Fruit fly (Drosophila melanogaster) whole organism, wandering third instar larva: ENCODE measurements around the gene ACXB.

ENCODE experiments used
- Abd-B ChIP-seq: fragments of >200 bp; optimal IDR thresholded peaks from 2 replicates; lab custom pipeline; 2017; ENCODE audit warnings: missing biosample characterization, missing genetic modification characterization
- CG32264 ChIP-seq: fragments of 200-800 bp; sonication (Bioruptor generic); optimal IDR thresholded peaks from 2 replicates; lab custom pipeline; 2016; ENCODE audit warnings: missing biosample characterization, missing genetic modification characterization
- CG9705 ChIP-seq: fragments of 200-800 bp; sonication (Bioruptor generic); optimal IDR thresholded peaks from 2 replicates; lab custom pipeline; 2018; ENCODE audit warnings: missing biosample characterization, mild to moderate bottlenecking, missing genetic modification characterization
- CrebA ChIP-seq: fragments of 200-800 bp; sonication (Bioruptor generic); optimal IDR thresholded peaks from 2 replicates; lab custom pipeline; 2016; ENCODE audit warnings: missing biosample characterization, mild to moderate bottlenecking, missing genetic modification characterization, borderline replicate concordance
- Dfd ChIP-seq: fragments of >200 bp; optimal IDR thresholded peaks from 2 replicates; lab custom pipeline; 2017; ENCODE audit warnings: missing biosample characterization, missing genetic modification characterization
- Dif ChIP-seq: fragments of 200-275, 200-300 bp; sonication (Bioruptor generic); optimal IDR thresholded peaks from 2 replicates; lab custom pipeline; 2018; ENCODE audit warnings: missing biosample characterization, missing genetic modification characterization; ENCODE audit not compliant: partially characterized antibody
- GATAd ChIP-seq: sonication (Bioruptor generic); optimal IDR thresholded peaks from 2 replicates; lab custom pipeline; 2016; ENCODE audit warnings: missing biosample characterization, missing genetic modification characterization
- HLH106 ChIP-seq: fragments of 200-800 bp; optimal IDR thresholded peaks from 3 replicates; lab custom pipeline; 2019; ENCODE audit warnings: missing biosample characterization, mild to moderate bottlenecking, missing genetic modification characterization, moderate library complexity
- Hnf4 ChIP-seq: fragments of 200-800 bp; sonication (Bioruptor generic); optimal IDR thresholded peaks from 2 replicates; lab custom pipeline; 2016; ENCODE audit warnings: missing biosample characterization, mild to moderate bottlenecking, missing genetic modification characterization
- Hr78 ChIP-seq: fragments of >200 bp; optimal IDR thresholded peaks from 2 replicates; lab custom pipeline; 2017; ENCODE audit warnings: missing biosample characterization, missing genetic modification characterization
- Hr83 ChIP-seq: fragments of 200-300 bp; sonication (Bioruptor generic); optimal IDR thresholded peaks from 2 replicates; lab custom pipeline; 2016; ENCODE audit warnings: missing biosample characterization, mild to moderate bottlenecking, missing genetic modification characterization, moderate library complexity; ENCODE audit not compliant: poor library complexity, severe bottlenecking
- Jra ChIP-seq: sonication (Bioruptor generic); optimal IDR thresholded peaks from 2 replicates; lab custom pipeline; 2016; ENCODE audit warnings: missing biosample characterization, missing genetic modification characterization
- Mio ChIP-seq: sonication (Bioruptor generic); optimal IDR thresholded peaks from 2 replicates; lab custom pipeline; 2016; ENCODE audit warnings: missing biosample characterization, missing genetic modification characterization
- Myc ChIP-seq: fragments of >200 bp; optimal IDR thresholded peaks from 2 replicates; lab custom pipeline; 2017
- N ChIP-seq: fragments of >200 bp; optimal IDR thresholded peaks from 2 replicates; lab custom pipeline; 2018; ENCODE audit warnings: missing biosample characterization, missing external identifiers, missing genetic modification characterization
- OdsH ChIP-seq: fragments of 200-800 bp; sonication (Bioruptor generic); optimal IDR thresholded peaks from 2 replicates; lab custom pipeline; 2016; ENCODE audit warnings: missing biosample characterization, mild to moderate bottlenecking, missing genetic modification characterization
- Rel ChIP-seq, 2 experiments: fragments of 200-800 bp; sonication (Bioruptor generic) in 1 of 2; optimal IDR thresholded peaks; 2 replicates in 1 of 2; 3 replicates in 1 of 2; lab custom pipeline; 2016 to 2019; ENCODE audit warnings: mild to moderate bottlenecking in 2 of 2, missing biosample characterization in 2 of 2, missing genetic modification characterization in 2 of 2, moderate library complexity in 1 of 2
- Sp1 ChIP-seq: fragments of 200-800 bp; sonication (Bioruptor generic); optimal IDR thresholded peaks from 3 replicates; lab custom pipeline; 2019; ENCODE audit warnings: missing biosample characterization, mild to moderate bottlenecking, missing genetic modification characterization, moderate library complexity
- Vsx2 ChIP-seq: fragments of 200-300, 225-300 bp; sonication (Bioruptor generic); optimal IDR thresholded peaks from 2 replicates; lab custom pipeline; 2018; ENCODE audit warnings: missing biosample characterization, missing genetic modification characterization; ENCODE audit not compliant: partially characterized antibody
- brk ChIP-seq: fragments of 200-800 bp; sonication (Bioruptor generic); optimal IDR thresholded peaks from 2 replicates; lab custom pipeline; 2016; ENCODE audit warnings: missing biosample characterization, mild to moderate bottlenecking, missing genetic modification characterization
- dl ChIP-seq, 2 experiments: fragments of 175-275, 200-275 bp in 1 of 2; fragments of 200-275 bp in 1 of 2; sonication (Bioruptor generic); optimal IDR thresholded peaks; lab custom pipeline; 2018; ENCODE audit warnings: mild to moderate bottlenecking in 2 of 2, missing biosample characterization in 2 of 2, missing genetic modification characterization in 2 of 2, moderate library complexity in 2 of 2; ENCODE audit not compliant: partially characterized antibody in 2 of 2, insufficient read depth in 1 of 2
- dmrt93B ChIP-seq: fragments of 200-800 bp; sonication (Bioruptor generic); optimal IDR thresholded peaks from 2 replicates; lab custom pipeline; 2018; ENCODE audit warnings: missing biosample characterization, mild to moderate bottlenecking, missing genetic modification characterization
- dsf ChIP-seq: sonication (Bioruptor generic); optimal IDR thresholded peaks from 2 replicates; lab custom pipeline; 2016; ENCODE audit warnings: missing biosample characterization, missing genetic modification characterization, borderline replicate concordance
- ey ChIP-seq: fragments of 200-800 bp; sonication (Bioruptor generic); optimal IDR thresholded peaks from 2 replicates; lab custom pipeline; 2016; ENCODE audit warnings: missing biosample characterization, missing genetic modification characterization
- foxo ChIP-seq, 2 experiments: fragments of 200-800 bp; sonication (Bioruptor generic); optimal IDR thresholded peaks; 2 replicates in 1 of 2; 3 replicates in 1 of 2; lab custom pipeline; 2016 to 2017; ENCODE audit warnings: missing biosample characterization in 2 of 2, missing genetic modification characterization in 2 of 2
- fru ChIP-seq: fragments of 200-800 bp; sonication (Bioruptor generic); optimal IDR thresholded peaks from 3 replicates; lab custom pipeline; 2016; ENCODE audit warnings: missing biosample characterization, mild to moderate bottlenecking, missing genetic modification characterization
- h ChIP-seq: fragments of 200-800 bp; sonication (Bioruptor generic); optimal IDR thresholded peaks from 3 replicates; lab custom pipeline; 2016; ENCODE audit warnings: missing biosample characterization, mild to moderate bottlenecking, missing genetic modification characterization
- jim ChIP-seq: fragments of 175-275, 200-325 bp; sonication (Bioruptor generic); optimal IDR thresholded peaks from 2 replicates; lab custom pipeline; 2016; ENCODE audit warnings: missing biosample characterization, mild to moderate bottlenecking, missing genetic modification characterization
- lola ChIP-seq: fragments of >200 bp; optimal IDR thresholded peaks from 2 replicates; lab custom pipeline; 2017; ENCODE audit warnings: missing biosample characterization, missing genetic modification characterization
- pan ChIP-seq: fragments of >200 bp; optimal IDR thresholded peaks from 2 replicates; lab custom pipeline; 2017
- rgr ChIP-seq: fragments of 200-800 bp; sonication (Bioruptor generic); optimal IDR thresholded peaks from 3 replicates; lab custom pipeline; 2016; ENCODE audit warnings: missing biosample characterization, mild to moderate bottlenecking, missing genetic modification characterization
- sage ChIP-seq: fragments of 200-800 bp; sonication (Bioruptor generic); optimal IDR thresholded peaks from 2 replicates; lab custom pipeline; 2016; ENCODE audit warnings: missing biosample characterization, mild to moderate bottlenecking, missing genetic modification characterization
- sv ChIP-seq: fragments of 200-800 bp; sonication (Bioruptor generic); optimal IDR thresholded peaks from 3 replicates; lab custom pipeline; 2016; ENCODE audit warnings: missing biosample characterization, missing genetic modification characterization
- tai ChIP-seq: sonication (Bioruptor generic); optimal IDR thresholded peaks from 2 replicates; lab custom pipeline; 2016; ENCODE audit warnings: missing biosample characterization, missing genetic modification characterization
- usp ChIP-seq: fragments of >200 bp; optimal IDR thresholded peaks from 2 replicates; lab custom pipeline; 2017; ENCODE audit warnings: missing biosample characterization, missing genetic modification characterization

The ACXB gene

DNA sequence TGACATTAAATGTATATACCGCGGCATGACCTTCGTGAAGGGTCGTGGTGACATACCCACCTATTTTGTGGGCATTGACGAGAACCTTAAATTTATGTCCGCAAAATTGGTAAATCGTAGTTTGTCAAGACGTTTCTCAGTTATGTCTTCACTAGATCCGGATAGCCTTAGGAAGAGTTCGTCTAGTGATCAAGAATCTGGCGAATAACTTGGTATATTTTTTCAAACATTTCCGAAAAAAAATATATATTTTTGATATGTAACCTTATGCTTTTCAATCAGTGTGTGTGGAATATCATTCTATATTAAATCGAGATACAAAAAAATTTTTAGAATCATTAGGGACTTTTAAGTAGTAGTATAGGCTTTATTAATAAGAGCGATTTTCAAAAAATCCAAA, at the start of gene ACXB:
Gene ACXB, plus strand, starts transcription at position 301 of the 400 bp plus-strand sequence.
- no peak for TF ChIP-seq dmrt93B (GFP tag; lab: Kevin White, UChicago)
- no peak for TF ChIP-seq lola (GFP tag; lab: Kevin White, UChicago)
- no peak for TF ChIP-seq dl (GFP tag; optimal IDR thresholded peaks at IDR 0.05; lab: Kevin White, UChicago; ENCODE audit: insufficient read depth in 1 of 2, partially characterized antibody in 2 of 2)
- TF ChIP-seq h (GFP tag; lab: Kevin White, UChicago), result no peak
- no peak for TF ChIP-seq Myc (lab: Kevin White, UChicago)
- no peak for TF ChIP-seq Jra (GFP tag; lab: Kevin White, UChicago)
- TF ChIP-seq, all 38 proteins: peak for 0

DNA sequence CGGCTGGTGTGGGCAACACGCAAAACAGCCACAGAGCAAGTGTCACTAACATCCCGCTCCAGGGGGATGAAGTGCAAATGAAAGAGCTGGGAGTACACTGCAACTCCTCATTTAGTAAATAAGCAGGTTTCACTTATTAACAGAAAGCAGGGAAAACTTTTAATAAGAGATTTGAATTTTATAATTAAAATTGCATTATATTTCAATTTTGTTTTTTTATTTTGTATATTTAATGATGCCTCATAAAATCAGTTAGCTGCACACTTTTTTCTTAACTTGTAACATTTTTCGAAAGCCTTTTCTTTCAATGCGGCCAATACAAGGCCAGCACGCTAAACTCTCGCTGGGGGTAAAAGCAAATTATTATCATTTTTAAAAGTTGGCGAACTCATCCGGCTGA, 49.1 kb upstream of the ACXB start:
- no peak for TF ChIP-seq CG9705 (GFP tag; lab: Kevin White, UChicago)
- TF ChIP-seq foxo (GFP tag; optimal IDR thresholded peaks at IDR 0.05; lab: Kevin White, UChicago), result no peak
- no peak for TF ChIP-seq sage (GFP tag; lab: Kevin White, UChicago)
- no peak for TF ChIP-seq fru (GFP tag; lab: Kevin White, UChicago)
- TF ChIP-seq jim (GFP tag; lab: Kevin White, UChicago), result no peak

DNA sequence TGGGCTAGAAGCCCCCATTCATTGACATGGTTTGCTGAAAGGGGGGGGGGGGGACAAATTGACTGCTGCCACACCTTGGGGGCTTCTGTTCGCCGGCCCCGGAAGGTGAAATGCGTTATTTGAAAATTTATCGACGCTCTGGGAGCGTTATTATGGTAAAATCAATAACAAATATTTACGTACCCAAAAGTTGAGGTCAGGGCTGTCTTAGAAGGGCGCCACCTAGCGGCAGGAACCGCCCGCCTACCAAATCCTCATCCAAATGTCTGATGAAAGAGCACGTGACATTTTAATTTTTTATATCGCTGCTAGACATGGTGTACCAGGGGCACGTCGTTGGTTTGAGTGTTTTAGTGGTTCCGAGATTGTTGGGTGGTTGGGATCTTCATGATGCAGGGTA, 36.2 kb upstream of the ACXB start:
- TF ChIP-seq Mio, result no peak
- TF ChIP-seq Myc (lab: Kevin White, UChicago), result no peak
- TF ChIP-seq brk (GFP tag; lab: Kevin White, UChicago), result no peak
- no peak for TF ChIP-seq Sp1 (GFP tag; lab: Kevin White, UChicago)
- TF ChIP-seq tai (GFP tag; lab: Kevin White, UChicago), result no peak
- no peak for TF ChIP-seq CrebA (GFP tag; lab: Kevin White, UChicago)
- TF ChIP-seq HLH106, result no peak
- TF ChIP-seq dmrt93B (GFP tag; lab: Kevin White, UChicago), result no peak
- TF ChIP-seq Dfd (GFP tag; lab: Kevin White, UChicago), result no peak

DNA sequence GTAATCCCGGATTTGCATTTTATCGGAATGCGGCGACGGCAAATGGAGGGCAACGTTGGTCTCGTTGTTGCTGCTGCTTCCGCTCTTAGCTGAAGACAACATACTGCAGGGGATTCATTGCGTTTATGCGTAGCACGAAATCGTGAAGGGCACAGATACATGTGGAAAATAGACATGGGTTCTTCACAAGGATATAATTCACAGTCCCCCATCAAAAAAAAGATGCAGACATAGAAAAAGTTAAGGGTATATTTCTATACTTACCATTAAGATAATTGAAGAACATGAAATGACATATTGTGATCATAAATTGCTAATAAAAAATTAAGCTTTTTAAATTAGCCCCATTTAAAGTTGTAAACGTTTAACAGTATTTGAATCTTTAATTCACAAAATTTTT, 25.0 kb upstream of the ACXB start:
- no peak for TF ChIP-seq rgr
- TF ChIP-seq tai (GFP tag; lab: Kevin White, UChicago), result no peak
- no peak for TF ChIP-seq pan (lab: Kevin White, UChicago)
- no peak for TF ChIP-seq Hr78
- TF ChIP-seq Sp1 (GFP tag; lab: Kevin White, UChicago), result no peak
- no peak for TF ChIP-seq dsf (GFP tag; lab: Kevin White, UChicago)
- no peak for TF ChIP-seq CrebA (GFP tag; lab: Kevin White, UChicago)
- no peak for TF ChIP-seq CG9705 (GFP tag; lab: Kevin White, UChicago)
- no peak for TF ChIP-seq sv (GFP tag; lab: Kevin White, UChicago)
- TF ChIP-seq usp (GFP tag; lab: Kevin White, UChicago), result no peak
- TF ChIP-seq Mio, result no peak
- no peak for TF ChIP-seq N (GFP tag; lab: Kevin White, UChicago)
- TF ChIP-seq Jra (GFP tag; lab: Kevin White, UChicago), result no peak
- TF ChIP-seq Rel (GFP tag; optimal IDR thresholded peaks at IDR 0.05; lab: Kevin White, UChicago), result no peak
- TF ChIP-seq Rel (tag; optimal IDR thresholded peaks at IDR 0.05; lab: Kevin White, UChicago), result no peak
- TF ChIP-seq Vsx2 (GFP tag; lab: Kevin White, UChicago), result no peak
- no peak for TF ChIP-seq ey (GFP tag; lab: Kevin White, UChicago)
- TF ChIP-seq Myc (lab: Kevin White, UChicago), result no peak
- TF ChIP-seq foxo (GFP tag; optimal IDR thresholded peaks at IDR 0.05; lab: Kevin White, UChicago), result no peak
- no peak for TF ChIP-seq sage (GFP tag; lab: Kevin White, UChicago)
- no peak for TF ChIP-seq Dif (GFP tag; lab: Kevin White, UChicago)

- TF ChIP-seq brk (GFP tag; lab: Kevin White, UChicago) (no peak), pan (lab: Kevin White, UChicago) (no peak), Mio (no peak), fru (GFP tag; lab: Kevin White, UChicago) (no peak), CrebA (GFP tag; lab: Kevin White, UChicago) (no peak), Hnf4 (GFP tag; lab: Kevin White, UChicago) (no peak), HLH106 (no peak), jim (GFP tag; lab: Kevin White, UChicago) (no peak), sv (GFP tag; lab: Kevin White, UChicago) (no peak), Abd-B (GFP tag; lab: Kevin White, UChicago) (no peak), Dfd (GFP tag; lab: Kevin White, UChicago) (no peak), Hr83 (GFP tag; lab: Kevin White, UChicago) (no peak), dsf (GFP tag; lab: Kevin White, UChicago) (no peak), Dif (GFP tag; lab: Kevin White, UChicago) (no peak), h (GFP tag; lab: Kevin White, UChicago) (no peak), OdsH (GFP tag; lab: Kevin White, UChicago) (no peak), GATAd (GFP tag; lab: Kevin White, UChicago) (no peak), dmrt93B (GFP tag; lab: Kevin White, UChicago) (no peak), CG32264 (GFP tag; lab: Kevin White, UChicago) (no peak)
Observed at dm6 chr2L:12912230-12912629, 4.4 kb upstream of the ACXB start, which contains the start of gene ACXC. ACXC (plus strand) TSS chr2L:12912530.
